Fruit fly (Drosophila melanogaster): ENCODE results near the gene CG1265.

The CG1265 gene

DNA sequence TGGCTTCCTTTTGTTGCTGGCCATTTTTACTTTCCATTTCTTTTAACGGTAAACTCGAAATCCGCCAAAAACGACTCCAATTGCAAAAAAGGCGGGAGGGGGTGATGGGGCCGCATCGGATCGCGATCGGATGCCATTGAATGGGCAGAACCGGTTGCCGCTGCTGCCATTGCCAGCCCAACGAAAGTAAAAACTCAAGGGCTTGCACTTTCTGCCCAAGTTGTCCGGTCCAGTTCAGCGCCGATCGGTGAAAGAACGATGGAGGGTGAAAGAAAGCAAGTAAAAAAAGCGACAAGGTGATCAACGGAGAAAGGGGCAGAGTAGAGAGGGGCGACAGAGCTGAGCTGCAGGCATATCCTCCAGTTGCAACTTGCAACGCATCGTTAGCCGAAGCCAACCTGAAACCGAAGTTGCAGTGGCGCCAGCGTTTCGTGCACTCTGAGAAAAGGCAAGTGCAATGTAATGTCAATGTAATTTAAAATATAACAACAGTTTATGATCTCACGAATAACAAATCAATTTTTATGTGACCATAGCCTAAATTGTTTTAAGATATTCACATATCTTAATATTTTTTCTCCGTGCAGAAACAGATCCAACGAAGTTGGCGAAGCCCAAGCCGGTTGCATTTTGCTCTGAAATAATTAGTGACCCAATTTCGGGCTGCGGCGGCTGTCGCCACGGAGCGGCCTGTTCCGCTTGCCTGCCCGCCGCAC lies 49.8 kb downstream of the CG1265 start (continued):
- peak; percentile 91 for TF ChIP-seq net (GFP tag; optimal IDR thresholded peaks at IDR 0.05)
- peak; percentile 64 for TF ChIP-seq CG3032 (tag; optimal IDR thresholded peaks at IDR 0.05)
- TF ChIP-seq CG6163 (GFP tag; IDR thresholded peaks at IDR 0.05), result peak; percentile 96
- peak; percentile 92 for TF ChIP-seq CG3919 (GFP tag; optimal IDR thresholded peaks at IDR 0.05)
- TF ChIP-seq CG11762 (GFP tag; optimal IDR thresholded peaks at IDR 0.05; ENCODE audit: insufficient read depth), result peak; percentile 76
- TF ChIP-seq OdsH (GFP tag; optimal IDR thresholded peaks at IDR 0.05), result peak; percentile 88
- TF ChIP-seq CG6276 (GFP tag; optimal IDR thresholded peaks at IDR 0.05), result peak; percentile 92
- peak; percentile 90 for TF ChIP-seq pdm3 (GFP tag; optimal IDR thresholded peaks at IDR 0.05)
- peak; percentile 84 for TF ChIP-seq Gug (GFP tag; IDR thresholded peaks at IDR 0.05)
- TF ChIP-seq Sox15 (GFP tag; optimal IDR thresholded peaks at IDR 0.05), result peak; percentile 47
- TF ChIP-seq CG6808 (GFP tag; optimal IDR thresholded peaks at IDR 0.05), result peak; percentile 50
- TF ChIP-seq CG31627 (GFP tag; optimal IDR thresholded peaks at IDR 0.05), result peak; percentile 87
- TF ChIP-seq salr (GFP tag; optimal IDR thresholded peaks at IDR 0.05), result peak; percentile 21 to 81
- TF ChIP-seq CG15336 (GFP tag; IDR thresholded peaks at IDR 0.05), result peak; percentile 98
- TF ChIP-seq eg (GFP tag; IDR thresholded peaks at IDR 0.05), result peak; percentile 96
- peak; percentile 92 for TF ChIP-seq CG6854 (GFP tag; optimal IDR thresholded peaks at IDR 0.05)
- peak; percentile 73 for TF ChIP-seq CG16779 (tag; optimal IDR thresholded peaks at IDR 0.05)
- peak; percentile 79 for TF ChIP-seq CG10669 (GFP tag; optimal IDR thresholded peaks at IDR 0.05)

Data from whole organism, prepupa.